Fruit fly (Drosophila melanogaster) whole organism, wandering third instar larva: ENCODE data around the gene CG8519.

Experiments
- Dfd ChIP-seq: fragments of >200 bp; optimal IDR thresholded peaks from 2 replicates; lab custom pipeline; 2017; ENCODE audit warnings: missing biosample characterization, missing genetic modification characterization
- Dif ChIP-seq: fragments of 200-275, 200-300 bp; sonication (Bioruptor generic); optimal IDR thresholded peaks from 2 replicates; lab custom pipeline; 2018; ENCODE audit warnings: missing biosample characterization, missing genetic modification characterization; ENCODE audit not compliant: partially characterized antibody
- GATAd ChIP-seq: sonication (Bioruptor generic); optimal IDR thresholded peaks from 2 replicates; lab custom pipeline; 2016; ENCODE audit warnings: missing biosample characterization, missing genetic modification characterization
- HLH106 ChIP-seq: fragments of 200-800 bp; optimal IDR thresholded peaks from 3 replicates; lab custom pipeline; 2019; ENCODE audit warnings: missing biosample characterization, mild to moderate bottlenecking, missing genetic modification characterization, moderate library complexity
- Hnf4 ChIP-seq: fragments of 200-800 bp; sonication (Bioruptor generic); optimal IDR thresholded peaks from 2 replicates; lab custom pipeline; 2016; ENCODE audit warnings: missing biosample characterization, mild to moderate bottlenecking, missing genetic modification characterization
- Myc ChIP-seq: fragments of >200 bp; optimal IDR thresholded peaks from 2 replicates; lab custom pipeline; 2017
- Sp1 ChIP-seq: fragments of 200-800 bp; sonication (Bioruptor generic); optimal IDR thresholded peaks from 3 replicates; lab custom pipeline; 2019; ENCODE audit warnings: missing biosample characterization, mild to moderate bottlenecking, missing genetic modification characterization, moderate library complexity
- Vsx2 ChIP-seq: fragments of 200-300, 225-300 bp; sonication (Bioruptor generic); optimal IDR thresholded peaks from 2 replicates; lab custom pipeline; 2018; ENCODE audit warnings: missing biosample characterization, missing genetic modification characterization; ENCODE audit not compliant: partially characterized antibody
- fru ChIP-seq: fragments of 200-800 bp; sonication (Bioruptor generic); optimal IDR thresholded peaks from 3 replicates; lab custom pipeline; 2016; ENCODE audit warnings: missing biosample characterization, mild to moderate bottlenecking, missing genetic modification characterization
- pan ChIP-seq: fragments of >200 bp; optimal IDR thresholded peaks from 2 replicates; lab custom pipeline; 2017
- psq ChIP-seq: fragments of 200-800 bp; sonication (Bioruptor generic); optimal IDR thresholded peaks from 3 replicates; lab custom pipeline; 2017; ENCODE audit warnings: missing biosample characterization, mild to moderate bottlenecking, missing genetic modification characterization, moderate library complexity
- usp ChIP-seq: fragments of >200 bp; optimal IDR thresholded peaks from 2 replicates; lab custom pipeline; 2017; ENCODE audit warnings: missing biosample characterization, missing genetic modification characterization

dm6 chr3L:6742110-6742718 lies 37.6 kb downstream of the CG8519 start:
- no peak for TF ChIP-seq usp (GFP tag; lab: Kevin White, UChicago)
- no peak for TF ChIP-seq HLH106
- no peak for TF ChIP-seq Myc
- TF ChIP-seq Sp1 (GFP tag; lab: Kevin White, UChicago), result no peak
- TF ChIP-seq pan, result no peak
- no peak for TF ChIP-seq Dfd
- TF ChIP-seq psq (GFP tag; lab: Kevin White, UChicago), result peak; percentile 100
- TF ChIP-seq fru (GFP tag; lab: Kevin White, UChicago), result no peak
- no peak for TF ChIP-seq Vsx2
- TF ChIP-seq GATAd (GFP tag; lab: Kevin White, UChicago), result no peak
- TF ChIP-seq Hnf4 (GFP tag; lab: Kevin White, UChicago), result no peak
- peak; percentile 32 for TF ChIP-seq Dif (GFP tag; lab: Kevin White, UChicago)
